Fruit fly (Drosophila melanogaster): ENCODE results near the gene Hml.

The Hml gene

dm6 chr3L:13845292-13845691, 562 bp upstream of the Hml start (continued):
- no peak for TF ChIP-seq CG11695 (GFP tag; IDR thresholded peaks at IDR 0.05)
- peak; percentile 44; the same call in 1 of the 3 replicates for TF ChIP-seq mld (GFP tag; IDR thresholded peaks at IDR 0.05; ENCODE audit: partially characterized antibody)
- no peak for TF ChIP-seq CG10565 (GFP tag; optimal IDR thresholded peaks at IDR 0.05)
- peak; percentile 99 for TF ChIP-seq CG10979 (tag; optimal IDR thresholded peaks at IDR 0.05)
- TF ChIP-seq CG1602 (GFP tag; optimal IDR thresholded peaks at IDR 0.05): no peak
- no peak for TF ChIP-seq CG10321 (GFP tag; IDR thresholded peaks at IDR 0.05)
- peak; percentile 29; the same call in 1 of the 2 replicates for TF ChIP-seq CG14667 (GFP tag; IDR thresholded peaks at IDR 0.05)
- no peak for TF ChIP-seq wek (GFP tag; optimal IDR thresholded peaks at IDR 0.05)
- TF ChIP-seq CG10543 (GFP tag; optimal IDR thresholded peaks at IDR 0.05): no peak
- TF ChIP-seq NK7.1 (GFP tag; optimal IDR thresholded peaks at IDR 0.05): no peak
- TF ChIP-seq CG7556 (GFP tag; optimal IDR thresholded peaks at IDR 0.05): no peak
- TF ChIP-seq gem (tag; optimal IDR thresholded peaks at IDR 0.05): no peak
- TF ChIP-seq Blimp-1 (GFP tag; optimal IDR thresholded peaks at IDR 0.05): no peak
- no peak for TF ChIP-seq br (optimal IDR thresholded peaks at IDR 0.05)
- TF ChIP-seq slbo (GFP tag; IDR thresholded peaks at IDR 0.05): peak; percentile 79
- TF ChIP-seq pb (GFP tag; optimal IDR thresholded peaks at IDR 0.05): peak; percentile 22
- TF ChIP-seq CG12942 (GFP tag; optimal IDR thresholded peaks at IDR 0.05): no peak
- TF ChIP-seq CG12104 (GFP tag; optimal IDR thresholded peaks at IDR 0.05): no peak
- TF ChIP-seq Fer2 (tag; optimal IDR thresholded peaks at IDR 0.05): no peak
- TF ChIP-seq CG6272 (GFP tag; IDR thresholded peaks at IDR 0.05): no peak
- TF ChIP-seq Max (GFP tag; optimal IDR thresholded peaks at IDR 0.05): no peak
- peak; percentile 6 for TF ChIP-seq CG15696 (tag; optimal IDR thresholded peaks at IDR 0.05)
- TF ChIP-seq Ets65A (GFP tag): peak; percentile 96
- TF ChIP-seq B-H1 (GFP tag; IDR thresholded peaks at IDR 0.05): no peak; the same call in 2 of the 3 replicates
- no peak for TF ChIP-seq Ssrp (tag; optimal IDR thresholded peaks at IDR 0.05)
- peak; percentile 81 for TF ChIP-seq CG6791 (GFP tag; IDR thresholded peaks at IDR 0.05; ENCODE audit: partially characterized antibody)
- TF ChIP-seq Hsf (GFP tag; optimal IDR thresholded peaks at IDR 0.05): peak; percentile 14
- peak; percentile 42; the same call in 1 of the 2 replicates for TF ChIP-seq E2f2 (GFP tag; IDR thresholded peaks at IDR 0.05)
- TF ChIP-seq CG15479 (GFP tag; optimal IDR thresholded peaks at IDR 0.05): no peak
- TF ChIP-seq wdn (GFP tag; IDR thresholded peaks at IDR 0.05): 0 out of 2 replicates have a peak, but pooled peaks have one; percentile 37
- TF ChIP-seq bab2 (GFP tag; optimal IDR thresholded peaks at IDR 0.05): peak; percentile 17
- TF ChIP-seq dmrt11E (tag; optimal IDR thresholded peaks at IDR 0.05): peak; percentile 27
- TF ChIP-seq sisA (GFP tag; IDR thresholded peaks at IDR 0.05): no peak
- no peak for TF ChIP-seq cg (GFP tag; optimal IDR thresholded peaks at IDR 0.05)
- no peak for TF ChIP-seq Asciz (GFP tag; optimal IDR thresholded peaks at IDR 0.05)
- no peak for TF ChIP-seq ap (GFP tag; IDR thresholded peaks at IDR 0.05)
- no peak for TF ChIP-seq CG9727 (GFP tag; optimal IDR thresholded peaks at IDR 0.05)
- no peak for TF ChIP-seq CG2875 (GFP tag; optimal IDR thresholded peaks at IDR 0.05)
- TF ChIP-seq H2.0 (GFP tag; IDR thresholded peaks at IDR 0.05): peak; percentile 43; the same call in 1 of the 2 replicates
- TF ChIP-seq chinmo (GFP tag; IDR thresholded peaks at IDR 0.05; ENCODE audit: partially characterized antibody): no peak
- peak; percentile 100 for TF ChIP-seq Myb (GFP tag; optimal IDR thresholded peaks at IDR 0.05)
- TF ChIP-seq Rx (GFP tag; IDR thresholded peaks at IDR 0.05): 0 out of 2 replicates have a peak, but pooled peaks have one; percentile 26
- no peak for TF ChIP-seq MTF-1 (GFP tag; optimal IDR thresholded peaks at IDR 0.05; ENCODE audit: borderline replicate concordance)
- TF ChIP-seq CG12299 (tag; optimal IDR thresholded peaks at IDR 0.05): no peak
- TF ChIP-seq CG4617 (GFP tag; optimal IDR thresholded peaks at IDR 0.05; ENCODE audit: borderline replicate concordance): no peak
- no peak for TF ChIP-seq so (GFP tag; IDR thresholded peaks at IDR 0.05)
- no peak for TF ChIP-seq CG11723 (GFP tag; optimal IDR thresholded peaks at IDR 0.05)
- peak; percentile 36 for TF ChIP-seq CG5245 (GFP tag; optimal IDR thresholded peaks at IDR 0.05)
- peak; percentile 63 for TF ChIP-seq CG11504 (tag; optimal IDR thresholded peaks at IDR 0.05)
- TF ChIP-seq kni (GFP tag; optimal IDR thresholded peaks at IDR 0.05): no peak
- no peak for TF ChIP-seq CG12236 (GFP tag; optimal IDR thresholded peaks at IDR 0.05)
